Fruit fly (Drosophila melanogaster): ENCODE measurements around the gene hth.

- TF ChIP-seq CG8478 (optimal IDR thresholded peaks at IDR 0.05), result peak; percentile 3
- TF ChIP-seq Dll (optimal IDR thresholded peaks at IDR 0.05), result no peak
- TF ChIP-seq EcR (GFP tag; optimal IDR thresholded peaks at IDR 0.05), result peak in 1 of 2 experiments; percentile 26
- TF ChIP-seq pan (optimal IDR thresholded peaks at IDR 0.05), result no peak
- TF ChIP-seq usp (GFP tag; optimal IDR thresholded peaks at IDR 0.05), result no peak
- TF ChIP-seq psq (optimal IDR thresholded peaks at IDR 0.05), result no peak
Observed at dm6 chr3R:10546283-10547113, 92.9 kb downstream of the hth start.
